Worm (Caenorhabditis elegans): ENCODE measurements around the gene srbc-63.

Gene srbc-63

ce11 chrV:15412625-15413024, at the start of gene srbc-63:
Gene srbc-63 (minus strand): TSS chrV:15412725.
- TF ChIP-seq lin-39 (tag; optimal IDR thresholded peaks at IDR 0.05) (no peak), ZK546.5 (tag; optimal IDR thresholded peaks at IDR 0.05) (no peak), tbx-2 (tag; optimal IDR thresholded peaks at IDR 0.05) (no peak), nhr-28 (tag; optimal IDR thresholded peaks at IDR 0.05) (no peak)

- TF ChIP-seq fos-1 (tag; optimal IDR thresholded peaks at IDR 0.05) = no peak
- no peak for TF ChIP-seq nhr-77 (tag; optimal IDR thresholded peaks at IDR 0.05)
- TF ChIP-seq nhr-23 (tag; optimal IDR thresholded peaks at IDR 0.05) = no peak
- TF ChIP-seq lsy-12 (tag; optimal IDR thresholded peaks at IDR 0.05) = no peak
- no peak for TF ChIP-seq eor-1 (tag; optimal IDR thresholded peaks at IDR 0.05)
- no peak for TF ChIP-seq mdl-1 (tag; optimal IDR thresholded peaks at IDR 0.05)
- TF ChIP-seq lin-39 (tag; optimal IDR thresholded peaks at IDR 0.05) = no peak
- TF ChIP-seq sea-2 (GFP tag; optimal IDR thresholded peaks at IDR 0.05) = no peak
- no peak for TF ChIP-seq ZK546.5 (tag; optimal IDR thresholded peaks at IDR 0.05)
- no peak for TF ChIP-seq unc-39 (tag; optimal IDR thresholded peaks at IDR 0.05)
- TF ChIP-seq nhr-237 (tag; optimal IDR thresholded peaks at IDR 0.05) = no peak
- no peak for TF ChIP-seq hmg-11 (tag; optimal IDR thresholded peaks at IDR 0.05)
- no peak for TF ChIP-seq unc-62 (GFP tag; optimal IDR thresholded peaks at IDR 0.05)
- TF ChIP-seq R02D3.7 (tag; optimal IDR thresholded peaks at IDR 0.05) = no peak
- TF ChIP-seq fkh-2 (tag; optimal IDR thresholded peaks at IDR 0.05) = no peak
Measured at ce11 chrV:15459088-15459487, 46.6 kb upstream of the srbc-63 start, which contains the start of gene str-71. Gene str-71 (minus strand): TSS chrV:15459188.

- TF ChIP-seq nhr-43 (tag; optimal IDR thresholded peaks at IDR 0.05; ENCODE audit: poor library complexity, severe bottlenecking) = peak; percentile 31
- TF ChIP-seq mml-1 (tag; optimal IDR thresholded peaks at IDR 0.05) = no peak
- no peak for TF ChIP-seq nhr-237 (tag; optimal IDR thresholded peaks at IDR 0.05)
- TF ChIP-seq ama-1 (optimal IDR thresholded peaks at IDR 0.05) = no peak
Measured at ce11 chrV:15454322-15454721, 41.8 kb upstream of the srbc-63 start.

- TF ChIP-seq nhr-67 (tag; optimal IDR thresholded peaks at IDR 0.05) = no peak
- TF ChIP-seq elt-3 (tag; optimal IDR thresholded peaks at IDR 0.05) = no peak
- no peak for TF ChIP-seq nhr-43 (tag; optimal IDR thresholded peaks at IDR 0.05; ENCODE audit: poor library complexity, severe bottlenecking)
- no peak for TF ChIP-seq tbx-2 (tag; optimal IDR thresholded peaks at IDR 0.05)
- TF ChIP-seq elt-2 (tag; optimal IDR thresholded peaks at IDR 0.05) = no peak
- TF ChIP-seq eor-1 (tag; optimal IDR thresholded peaks at IDR 0.05) = no peak
- no peak for TF ChIP-seq lin-15B (tag; optimal IDR thresholded peaks at IDR 0.05)
- TF ChIP-seq daf-12 (tag; optimal IDR thresholded peaks at IDR 0.05) = no peak
- no peak for TF ChIP-seq nfya-1 (tag; optimal IDR thresholded peaks at IDR 0.05; ENCODE audit: insufficient read depth)
- TF ChIP-seq nhr-77 (tag; optimal IDR thresholded peaks at IDR 0.05) = no peak
- TF ChIP-seq ztf-11 (tag; optimal IDR thresholded peaks at IDR 0.05) = no peak
- no peak for TF ChIP-seq ama-1 (optimal IDR thresholded peaks at IDR 0.05)
- TF ChIP-seq mdl-1 (tag; optimal IDR thresholded peaks at IDR 0.05) = no peak
- no peak for TF ChIP-seq ceh-16 (tag; optimal IDR thresholded peaks at IDR 0.05)
- TF ChIP-seq hmg-11 (tag; optimal IDR thresholded peaks at IDR 0.05) = no peak
- TF ChIP-seq elt-1 (tag; optimal IDR thresholded peaks at IDR 0.05) = no peak
- no peak for TF ChIP-seq jun-1 (tag; optimal IDR thresholded peaks at IDR 0.05)
- no peak for TF ChIP-seq unc-39 (tag; optimal IDR thresholded peaks at IDR 0.05)
- TF ChIP-seq ztf-4 (tag; optimal IDR thresholded peaks at IDR 0.05) = no peak
Measured at ce11 chrV:15451421-15451820, 38.9 kb upstream of the srbc-63 start, which contains the start of gene srw-33. Gene srw-33 (minus strand): TSS chrV:15451521.

ce11 chrV:15448865-15449264, 36.3 kb upstream of the srbc-63 start, which contains the start of gene T26H5.14:
Gene T26H5.14 (plus strand): TSS chrV:15449165.
- TF ChIP-seq ceh-9 (tag; optimal IDR thresholded peaks at IDR 0.05) = no peak
- TF ChIP-seq elt-3 (tag; optimal IDR thresholded peaks at IDR 0.05) = no peak
- no peak for TF ChIP-seq egl-5 (tag; optimal IDR thresholded peaks at IDR 0.05)
- TF ChIP-seq eor-1 (tag; optimal IDR thresholded peaks at IDR 0.05) = no peak
- TF ChIP-seq mml-1 (tag; optimal IDR thresholded peaks at IDR 0.05) = no peak
- TF ChIP-seq elt-2 (tag; optimal IDR thresholded peaks at IDR 0.05) = peak; percentile 40
- no peak for TF ChIP-seq ztf-11 (tag; optimal IDR thresholded peaks at IDR 0.05)
- TF ChIP-seq daf-12 (tag; optimal IDR thresholded peaks at IDR 0.05) = no peak

Data from whole organism, L3 larva.